Fruit fly (Drosophila melanogaster) whole organism, pupa: ENCODE data around the gene Prosbeta5R2.

Experiments used
- CG12605 ChIP-seq: fragments of 200-800 bp; sonication (Bioruptor generic); IDR thresholded peaks from 2 replicates; pipeline ENCODE4 v1.3.6; 2022; ENCODE audit warnings: missing biosample characterization, missing genetic modification characterization
- CG13204 ChIP-seq: fragments of 200-800 bp; sonication (Bioruptor generic); optimal IDR thresholded peaks from 2 replicates; lab custom pipeline; 2018; ENCODE audit warnings: missing biosample characterization, mild to moderate bottlenecking, missing genetic modification characterization, moderate library complexity
- CG14655 ChIP-seq: fragments of 200-800 bp; sonication (Bioruptor generic); optimal IDR thresholded peaks from 3 replicates; lab custom pipeline; 2017; ENCODE audit warnings: mild to moderate bottlenecking, missing biosample characterization, missing genetic modification reagents, missing genetic modification characterization
- CG15710 ChIP-seq: fragments of 200-800 bp; sonication (Bioruptor generic); optimal IDR thresholded peaks from 2 replicates; lab custom pipeline; 2018; ENCODE audit warnings: missing biosample characterization, mild to moderate bottlenecking, missing genetic modification characterization, moderate library complexity
- CG17806 ChIP-seq: fragments of 200-800 bp; sonication (Bioruptor generic); optimal IDR thresholded peaks from 2 replicates; lab custom pipeline; 2018; ENCODE audit warnings: missing biosample characterization, mild to moderate bottlenecking, missing genetic modification characterization, moderate library complexity
- CG32121 ChIP-seq: fragments of 200-800 bp; sonication (Bioruptor generic); IDR thresholded peaks from 2 replicates; pipeline ENCODE4 v1.3.6; 2022; ENCODE audit warnings: missing biosample characterization, missing genetic modification characterization
- CG34367 ChIP-seq: fragments of 200-800 bp; sonication (Bioruptor generic); optimal IDR thresholded peaks from 2 replicates; lab custom pipeline; 2018; ENCODE audit warnings: missing biosample characterization, mild to moderate bottlenecking, missing genetic modification characterization
- CG4496 ChIP-seq: fragments of 200-800 bp; sonication (Bioruptor generic); IDR thresholded peaks from 3 replicates; pipeline ENCODE4 v1.3.6; 2022; ENCODE audit warnings: missing biosample characterization, missing genetic modification characterization
- CG9948 ChIP-seq: fragments of 200-800 bp; sonication (Bioruptor generic); optimal IDR thresholded peaks from 2 replicates; lab custom pipeline; 2018; ENCODE audit warnings: missing biosample characterization, mild to moderate bottlenecking, missing genetic modification characterization, moderate library complexity
- D1 ChIP-seq: fragments of 200-800 bp; sonication (Bioruptor generic); optimal IDR thresholded peaks from 2 replicates; lab custom pipeline; 2018; ENCODE audit warnings: missing biosample characterization, mild to moderate bottlenecking, missing genetic modification characterization, moderate library complexity
- Pif1B ChIP-seq: fragments of 200-800 bp; sonication (Bioruptor generic); optimal IDR thresholded peaks from 3 replicates; lab custom pipeline; 2016; ENCODE audit warnings: missing biosample characterization, missing genetic modification characterization
- fd96Ca ChIP-seq: fragments of 200-800 bp; sonication (Bioruptor generic); IDR thresholded peaks from 3 replicates; pipeline ENCODE4 v1.3.6; 2022; ENCODE audit warnings: missing biosample characterization, missing genetic modification characterization

The Prosbeta5R2 gene

dm6 chr2L:18012168-18012567 lies 21.9 kb downstream of the Prosbeta5R2 start, which contains the start of gene rdo:
rdo (plus strand) TSS chr2L:18012380.
- TF ChIP-seq D1 (tag; lab: Kevin White, UChicago) (no peak), CG4496 (GFP tag; lab: Robert Waterston, UW) (peak; percentile 68; the same call in 2 of the 3 replicates)

dm6 chr2L:18032741-18033140 lies 42.5 kb downstream of the Prosbeta5R2 start:
- TF ChIP-seq CG15710: no peak
- TF ChIP-seq CG4496 (GFP tag; lab: Robert Waterston, UW): no peak
- TF ChIP-seq CG9948: no peak
- no peak for TF ChIP-seq CG32121 (GFP tag; lab: Robert Waterston, UW)
- no peak for TF ChIP-seq CG14655 (GFP tag; lab: Kevin White, UChicago)
- no peak for TF ChIP-seq CG17806
- TF ChIP-seq CG34367 (tag; lab: Kevin White, UChicago): no peak
- TF ChIP-seq fd96Ca: no peak
- no peak for TF ChIP-seq D1 (tag; lab: Kevin White, UChicago)
- TF ChIP-seq CG13204: no peak
- TF ChIP-seq CG12605 (GFP tag; lab: Robert Waterston, UW): no peak
- TF ChIP-seq Pif1B (GFP tag; lab: Kevin White, UChicago): no peak
